Worm (Caenorhabditis elegans) whole organism, L3 larva: ENCODE measurements around the gene acs-5.

Experiments used
- R02D3.7 ChIP-seq: fragments of 150-350 bp; optimal IDR thresholded peaks from 2 replicates; lab custom pipeline; 2014; ENCODE audit warnings: missing biosample characterization, missing genetic modification characterization
- ZK546.5 ChIP-seq: sonication (generic microtip); optimal IDR thresholded peaks from 2 replicates; lab custom pipeline; 2017; ENCODE audit warnings: missing biosample characterization, missing genetic modification characterization
- ceh-9 ChIP-seq: sonication (generic microtip); optimal IDR thresholded peaks from 2 replicates; lab custom pipeline; 2018; ENCODE audit warnings: missing biosample characterization, missing genetic modification characterization
- daf-12 ChIP-seq: fragments of 150-350 bp; optimal IDR thresholded peaks from 2 replicates; lab custom pipeline; 2014; ENCODE audit warnings: missing biosample characterization, missing genetic modification reagents, missing genetic modification characterization
- nhr-23 ChIP-seq: fragments of 150-350 bp; optimal IDR thresholded peaks from 2 replicates; lab custom pipeline; 2014; ENCODE audit warnings: missing biosample characterization, missing genetic modification reagents, missing genetic modification characterization
- nhr-237 ChIP-seq: fragments of 150-350 bp; optimal IDR thresholded peaks from 2 replicates; lab custom pipeline; 2014; ENCODE audit warnings: missing biosample characterization, missing genetic modification characterization
- nhr-28 ChIP-seq: fragments of 150-350 bp; optimal IDR thresholded peaks from 2 replicates; lab custom pipeline; 2014; ENCODE audit warnings: missing biosample characterization, missing genetic modification characterization
- nhr-76 ChIP-seq: fragments of 150-350 bp; sonication (generic microtip); optimal IDR thresholded peaks from 5 replicates; lab custom pipeline; 2014; ENCODE audit warnings: missing biosample characterization, missing genetic modification characterization
- pqm-1 ChIP-seq: fragments of 150-350 bp; optimal IDR thresholded peaks from 2 replicates; lab custom pipeline; 2017; ENCODE audit warnings: missing biosample characterization, missing genetic modification characterization, inconsistent platforms
- snpc-4 ChIP-seq: fragments of 150-350 bp; optimal IDR thresholded peaks from 2 replicates; lab custom pipeline; 2014; ENCODE audit warnings: missing biosample characterization, missing genetic modification characterization
- unc-62 ChIP-seq: fragments of 150-350 bp; sonication (generic microtip); optimal IDR thresholded peaks from 4 replicates; lab custom pipeline; 2014; ENCODE audit warnings: missing biosample characterization, missing genetic modification reagents, missing genetic modification characterization
- zag-1 ChIP-seq: fragments of 150-350 bp; optimal IDR thresholded peaks from 2 replicates; lab custom pipeline; 2014; ENCODE audit warnings: missing biosample characterization, missing genetic modification characterization
- ztf-11 ChIP-seq: fragments of 150-350 bp; optimal IDR thresholded peaks from 2 replicates; lab custom pipeline; 2014; ENCODE audit warnings: missing biosample characterization, missing genetic modification characterization

DNA sequence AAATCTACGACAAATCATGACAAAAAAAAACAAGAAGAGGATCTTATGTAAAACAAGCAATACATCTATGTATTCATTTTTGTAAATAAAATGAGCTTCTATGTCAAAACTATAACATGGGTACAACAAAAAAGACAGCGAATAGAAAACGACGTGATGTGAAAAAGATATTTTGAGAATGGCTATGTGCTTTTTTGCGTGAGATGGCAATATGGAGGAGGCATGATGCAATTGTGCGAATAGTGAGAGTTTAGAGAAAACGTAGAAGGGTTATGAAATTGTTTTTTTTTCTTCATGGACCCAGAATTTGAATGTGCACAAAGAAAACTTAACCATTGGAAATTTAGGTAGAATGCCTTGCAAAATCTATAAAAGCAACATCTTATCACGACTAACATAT, 22.6 kb upstream of the acs-5 start:
- TF ChIP-seq nhr-28 (tag; lab: Kevin White, UChicago) (no peak), zag-1 (no peak), daf-12 (tag; lab: Kevin White, UChicago) (no peak), ceh-9 (tag; lab: Kevin White, UChicago) (no peak), unc-62 (GFP tag; lab: Kevin White, UChicago) (no peak), ztf-11 (no peak), ZK546.5 (tag; lab: Kevin White, UChicago) (no peak), nhr-76 (tag; lab: Kevin White, UChicago) (no peak), R02D3.7 (no peak), snpc-4 (no peak), nhr-237 (no peak), nhr-23 (tag; lab: Kevin White, UChicago) (no peak), pqm-1 (no peak)
